Worm (Caenorhabditis elegans) whole organism, young adult: ENCODE measurements around the gene nsph-4.1.

Experiments
- Y53F4B.3 ChIP-seq: fragments of 200-800 bp; sonication (Bioruptor generic); IDR thresholded peaks from 2 replicates; pipeline ENCODE4 v1.3.6; 2022; ENCODE audit warnings: missing genetic modification reagents, missing genetic modification characterization, missing compliant biosample characterization
- ama-1 ChIP-seq, 3 experiments: fragments of 150-350 bp in 1 of 3; sonication (generic microtip) in 2 of 3; optimal IDR thresholded peaks; 2 replicates each; lab custom pipeline; 2014 to 2018; ENCODE audit warnings: missing biosample characterization in 2 of 3, missing genetic modification characterization in 2 of 3, missing genetic modification reagents in 2 of 3
- ceh-58 ChIP-seq: fragments of 200-800 bp; sonication (Bioruptor generic); IDR thresholded peaks from 2 replicates; pipeline ENCODE4 v1.3.6; 2022; ENCODE audit warnings: missing genetic modification characterization, missing compliant biosample characterization
- gei-17 ChIP-seq: fragments of 200-800 bp; sonication (Bioruptor generic); optimal IDR thresholded peaks from 2 replicates; lab custom pipeline; 2018; ENCODE audit warnings: mild to moderate bottlenecking, missing genetic modification characterization, missing compliant biosample characterization
- him-1 ChIP-seq: sonication (generic microtip); optimal IDR thresholded peaks from 2 replicates; lab custom pipeline; 2016; ENCODE audit warnings: missing genotype, missing genetic modification reagents, missing genetic modification characterization, missing compliant biosample characterization
- lag-1 ChIP-seq: fragments of 200-800 bp; sonication (Bioruptor generic); IDR thresholded peaks from 2 replicates; pipeline ENCODE4 v1.3.6; 2022; ENCODE audit warnings: missing genetic modification reagents, missing genetic modification characterization, missing compliant biosample characterization
- lin-35 ChIP-seq, 3 experiments: fragments of 150-350 bp in 2 of 3; sonication (generic microtip) in 1 of 3; optimal IDR thresholded peaks; 2 replicates each; lab custom pipeline; 2014 to 2018; ENCODE audit warnings: missing biosample characterization in 3 of 3, missing genetic modification characterization in 3 of 3, missing genetic modification reagents in 3 of 3
- mes-4 ChIP-seq: sonication (generic microtip); optimal IDR thresholded peaks from 2 replicates; lab custom pipeline; 2016; ENCODE audit warnings: missing genotype, missing genetic modification characterization, missing compliant biosample characterization
- sdz-38 ChIP-seq: sonication (generic microtip); optimal IDR thresholded peaks from 2 replicates; lab custom pipeline; 2016; ENCODE audit warnings: missing genotype, missing genetic modification characterization, missing compliant biosample characterization
- xnd-1 ChIP-seq: sonication (generic microtip); optimal IDR thresholded peaks from 2 replicates; lab custom pipeline; 2016; ENCODE audit warnings: missing genotype, missing genetic modification reagents, missing genetic modification characterization, missing compliant biosample characterization
- zfh-2 ChIP-seq: fragments of 200-800 bp; sonication (Bioruptor generic); conservative IDR thresholded peaks from 2 replicates; pipeline ENCODE4 v1.3.6; 2022; ENCODE audit warnings: missing genetic modification reagents, missing genetic modification characterization, missing compliant biosample characterization
- zim-3 ChIP-seq: sonication (generic microtip); optimal IDR thresholded peaks from 2 replicates; lab custom pipeline; 2017; ENCODE audit warnings: mild to moderate bottlenecking, missing genetic modification characterization, moderate library complexity, missing compliant biosample characterization

ce11 chrIV:5216349-5216748 lies 10.3 kb upstream of the nsph-4.1 start:
- TF ChIP-seq zfh-2 (GFP tag; lab: Robert Waterston, UW) (no peak), ama-1 (optimal IDR thresholded peaks at IDR 0.05; lab: Kevin White, UChicago) (no peak), ama-1 (GFP tag; optimal IDR thresholded peaks at IDR 0.05; lab: Kevin White, UChicago) (no peak), ceh-58 (GFP tag; lab: Robert Waterston, UW) (no peak), lag-1 (GFP tag; lab: Robert Waterston, UW) (no peak), him-1 (tag; lab: Kevin White, UChicago) (no peak), zim-3 (tag; lab: Kevin White, UChicago) (no peak), Y53F4B.3 (GFP tag; lab: Robert Waterston, UW) (no peak), xnd-1 (tag; lab: Kevin White, UChicago) (no peak), sdz-38 (no peak), gei-17 (GFP tag; lab: Kevin White, UChicago) (no peak), mes-4 (tag; lab: Kevin White, UChicago) (no peak), lin-35 (GFP tag; optimal IDR thresholded peaks at IDR 0.05; lab: Kevin White, UChicago) (no peak)
